Fruit fly (Drosophila melanogaster) S2 (cell line): ENCODE data around the gene CG10237.

Source experiments
- CG8478 ChIP-seq: fragments of >200 bp; optimal IDR thresholded peaks from 2 replicates; lab custom pipeline; 2018
- CTCF ChIP-seq, 2 experiments: fragments of >200 bp; optimal IDR thresholded peaks; 2 replicates each; lab custom pipeline; 2018

DNA sequence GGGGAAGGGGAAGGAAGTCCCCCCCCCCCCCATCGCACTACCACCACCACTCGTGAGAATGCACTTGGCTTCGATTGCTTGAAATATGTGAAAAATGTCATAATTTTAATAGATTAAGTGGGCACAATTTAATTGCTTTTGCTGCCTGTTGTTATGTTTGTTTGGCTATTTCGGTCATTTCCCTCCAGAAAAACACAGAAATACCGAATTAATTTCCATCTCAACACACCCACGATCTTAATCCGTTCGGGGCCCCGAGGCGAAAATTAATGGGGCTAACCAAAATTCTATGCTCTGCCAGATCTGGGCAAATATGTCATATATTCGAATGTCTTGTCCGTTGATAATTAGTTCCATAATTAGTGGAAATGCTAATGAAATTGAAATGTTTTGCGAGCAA is 19.9 kb downstream of the CG10237 start:
- TF ChIP-seq CTCF (optimal IDR thresholded peaks at IDR 0.05; lab: Kevin White, UChicago) (no peak), CG8478 (lab: Kevin White, UChicago) (no peak)
